Worm (Caenorhabditis elegans) whole organism, young adult: ENCODE measurements around the gene pot-1.

Experiments
- B0019.2 ChIP-seq: fragments of 200-800 bp; sonication (Bioruptor generic); conservative IDR thresholded peaks from 2 replicates; pipeline ENCODE4 v1.3.6; 2022; ENCODE audit warnings: missing genetic modification reagents, missing genetic modification characterization, missing compliant biosample characterization
- B0035.1 ChIP-seq: sonication (generic microtip); optimal IDR thresholded peaks from 2 replicates; lab custom pipeline; 2016; ENCODE audit warnings: missing genetic modification characterization, mild to moderate bottlenecking, missing compliant biosample characterization, missing genotype, missing genetic modification reagents
- C17E4.6 ChIP-seq: fragments of 200-800 bp; sonication (Bioruptor generic); IDR thresholded peaks from 2 replicates; pipeline ENCODE4 v1.3.6; 2022; ENCODE audit warnings: missing genetic modification reagents, missing genetic modification characterization, missing compliant biosample characterization
- F23B12.7 ChIP-seq: sonication (generic microtip); optimal IDR thresholded peaks from 2 replicates; lab custom pipeline; 2017; ENCODE audit warnings: missing genetic modification characterization, mild to moderate bottlenecking, missing compliant biosample characterization, antibody characterized with exemption, moderate library complexity; ENCODE audit not compliant: insufficient read depth
- F33H1.4 ChIP-seq: fragments of 200-800 bp; sonication (Bioruptor generic); IDR thresholded peaks from 2 replicates; pipeline ENCODE4 v1.3.6; 2022; ENCODE audit warnings: missing genetic modification reagents, missing genetic modification characterization, missing compliant biosample characterization
- F39B2.1 ChIP-seq: fragments of 200-800 bp; sonication (Bioruptor generic); IDR thresholded peaks from 2 replicates; pipeline ENCODE4 v1.3.6; 2022; ENCODE audit warnings: missing genetic modification reagents, missing genetic modification characterization, missing compliant biosample characterization
- F57A8.1 ChIP-seq: fragments of 200-800 bp; sonication (Bioruptor generic); optimal IDR thresholded peaks from 2 replicates; lab custom pipeline; 2018; ENCODE audit warnings: mild to moderate bottlenecking, missing genetic modification characterization, moderate library complexity, missing compliant biosample characterization
- K12H6.12 ChIP-seq: fragments of 200-800 bp; sonication (Bioruptor generic); optimal IDR thresholded peaks from 2 replicates; lab custom pipeline; 2018; ENCODE audit warnings: mild to moderate bottlenecking, missing genetic modification characterization, missing compliant biosample characterization
- T07F8.4 ChIP-seq: sonication (generic microtip); optimal IDR thresholded peaks from 2 replicates; lab custom pipeline; 2016; ENCODE audit warnings: mild to moderate bottlenecking, missing genetic modification characterization, moderate library complexity, missing compliant biosample characterization
- T26A5.8 ChIP-seq: sonication (generic microtip); optimal IDR thresholded peaks from 2 replicates; lab custom pipeline; 2016; ENCODE audit warnings: missing genetic modification characterization, missing compliant biosample characterization
- Y53G8AR.9 ChIP-seq: fragments of 200-800 bp; sonication (Bioruptor generic); conservative IDR thresholded peaks from 2 replicates; pipeline ENCODE4 v1.3.6; 2022; ENCODE audit warnings: missing genetic modification reagents, missing genetic modification characterization, missing compliant biosample characterization
- Y67H2A.10 ChIP-seq: fragments of 200-800 bp; sonication (Bioruptor generic); conservative IDR thresholded peaks from 2 replicates; pipeline ENCODE4 v1.3.6; 2022; ENCODE audit warnings: missing genetic modification reagents, missing genetic modification characterization, missing compliant biosample characterization
- Y79H2A.3 ChIP-seq: fragments of 200-800 bp; sonication (Bioruptor generic); conservative IDR thresholded peaks from 2 replicates; pipeline ENCODE4 v1.3.6; 2022; ENCODE audit warnings: missing genetic modification reagents, missing genetic modification characterization, missing compliant biosample characterization
- atf-7 ChIP-seq: sonication (generic microtip); optimal IDR thresholded peaks from 2 replicates; lab custom pipeline; 2017; ENCODE audit warnings: mild to moderate bottlenecking, missing genetic modification characterization, missing compliant biosample characterization
- cebp-2 ChIP-seq: fragments of 200-800 bp; sonication (Bioruptor generic); IDR thresholded peaks from 2 replicates; pipeline ENCODE4 v1.3.6; 2022; ENCODE audit warnings: missing genetic modification characterization, missing compliant biosample characterization
- ceh-27 ChIP-seq: fragments of 200-800 bp; sonication (Bioruptor generic); optimal IDR thresholded peaks from 2 replicates; lab custom pipeline; 2018; ENCODE audit warnings: mild to moderate bottlenecking, missing genetic modification characterization, moderate library complexity, missing compliant biosample characterization
- ceh-79 ChIP-seq: sonication (generic microtip); optimal IDR thresholded peaks from 2 replicates; lab custom pipeline; 2017; ENCODE audit warnings: mild to moderate bottlenecking, missing genetic modification characterization, missing compliant biosample characterization
- dpff-1 ChIP-seq: sonication (generic microtip); optimal IDR thresholded peaks from 2 replicates; lab custom pipeline; 2017; ENCODE audit warnings: mild to moderate bottlenecking, missing genetic modification characterization, missing compliant biosample characterization
- dpl-1 ChIP-seq: fragments of 150-350 bp; optimal IDR thresholded peaks from 2 replicates; lab custom pipeline; 2014; ENCODE audit warnings: missing biosample characterization, missing genetic modification reagents, missing genetic modification characterization
- egl-44 ChIP-seq: fragments of 200-800 bp; sonication (Bioruptor generic); IDR thresholded peaks from 2 replicates; pipeline ENCODE4 v1.3.6; 2022; ENCODE audit warnings: missing genetic modification reagents, missing genetic modification characterization, missing compliant biosample characterization
- egrh-3 ChIP-seq: fragments of 200-800 bp; sonication (Bioruptor generic); IDR thresholded peaks from 2 replicates; pipeline ENCODE4 v1.3.6; 2022; ENCODE audit warnings: missing genetic modification reagents, missing genetic modification characterization, missing compliant biosample characterization
- ets-4 ChIP-seq: fragments of 200-800 bp; sonication (Bioruptor generic); optimal IDR thresholded peaks from 2 replicates; lab custom pipeline; 2018; ENCODE audit warnings: mild to moderate bottlenecking, missing genetic modification characterization, missing compliant biosample characterization
- fkh-3 ChIP-seq: sonication (generic microtip); optimal IDR thresholded peaks from 2 replicates; lab custom pipeline; 2016; ENCODE audit warnings: mild to moderate bottlenecking, missing genetic modification characterization, missing compliant biosample characterization
- him-1 ChIP-seq: sonication (generic microtip); optimal IDR thresholded peaks from 2 replicates; lab custom pipeline; 2016; ENCODE audit warnings: missing genotype, missing genetic modification reagents, missing genetic modification characterization, missing compliant biosample characterization
- hlh-12 ChIP-seq: sonication (generic microtip); optimal IDR thresholded peaks from 2 replicates; lab custom pipeline; 2016; ENCODE audit warnings: missing genetic modification characterization, missing compliant biosample characterization
- hsf-1 ChIP-seq: fragments of 200-800 bp; sonication (Bioruptor generic); IDR thresholded peaks from 2 replicates; pipeline ENCODE4 v1.3.6; 2022; ENCODE audit warnings: missing genetic modification reagents, missing genetic modification characterization, missing compliant biosample characterization
- lin-54 ChIP-seq: fragments of 200-800 bp; sonication (Bioruptor generic); optimal IDR thresholded peaks from 2 replicates; lab custom pipeline; 2018; ENCODE audit warnings: mild to moderate bottlenecking, missing genetic modification characterization, missing compliant biosample characterization
- lsl-1 ChIP-seq: fragments of 200-800 bp; sonication (Bioruptor generic); optimal IDR thresholded peaks from 2 replicates; lab custom pipeline; 2018; ENCODE audit warnings: mild to moderate bottlenecking, missing genetic modification characterization, moderate library complexity, missing compliant biosample characterization
- mcd-1 ChIP-seq: fragments of 200-800 bp; sonication (Bioruptor generic); IDR thresholded peaks from 2 replicates; pipeline ENCODE4 v1.3.6; 2022; ENCODE audit warnings: missing genetic modification reagents, missing genetic modification characterization, missing compliant biosample characterization
- mes-4 ChIP-seq: sonication (generic microtip); optimal IDR thresholded peaks from 2 replicates; lab custom pipeline; 2016; ENCODE audit warnings: missing genotype, missing genetic modification characterization, missing compliant biosample characterization
- mxl-1 ChIP-seq: sonication (generic microtip); optimal IDR thresholded peaks from 2 replicates; lab custom pipeline; 2016; ENCODE audit warnings: missing genetic modification characterization, missing compliant biosample characterization
- nfya-2 ChIP-seq: fragments of 200-800 bp; sonication (Bioruptor generic); IDR thresholded peaks from 2 replicates; pipeline ENCODE4 v1.3.6; 2022; ENCODE audit warnings: missing genetic modification reagents, missing genetic modification characterization, missing compliant biosample characterization
- nhr-90 ChIP-seq: sonication (generic microtip); optimal IDR thresholded peaks from 2 replicates; lab custom pipeline; 2016; ENCODE audit warnings: missing genotype, mild to moderate bottlenecking, missing genetic modification characterization, missing compliant biosample characterization
- rec-8 ChIP-seq, 2 experiments: sonication (generic microtip); optimal IDR thresholded peaks; 2 replicates each; lab custom pipeline; 2016; ENCODE audit warnings: mild to moderate bottlenecking in 2 of 2, missing genetic modification characterization in 2 of 2, missing genetic modification reagents in 2 of 2, missing genotype in 2 of 2, missing biosample characterization in 1 of 2, missing compliant biosample characterization in 1 of 2, moderate library complexity in 1 of 2
- rpc-1 ChIP-seq, 2 experiments: fragments of 150-350 bp in 1 of 2; sonication (generic microtip) in 1 of 2; optimal IDR thresholded peaks; 2 replicates each; lab custom pipeline; 2014 to 2018; ENCODE audit warnings: missing biosample characterization in 1 of 2, missing genetic modification characterization in 1 of 2, missing genetic modification reagents in 1 of 2, missing genotype in 1 of 2
- snpc-1.1 ChIP-seq: sonication (generic microtip); optimal IDR thresholded peaks from 2 replicates; lab custom pipeline; 2017; ENCODE audit warnings: missing genetic modification characterization, mild to moderate bottlenecking, missing compliant biosample characterization, antibody characterized with exemption, moderate library complexity, missing genotype, missing genetic modification reagents; ENCODE audit not compliant: insufficient read depth
- snpc-4 ChIP-seq, 5 experiments: fragments of 150-350 bp in 1 of 5; sonication (generic microtip) in 4 of 5; optimal IDR thresholded peaks; 2 replicates each; lab custom pipeline; 2014 to 2018; ENCODE audit warnings: missing genetic modification characterization in 5 of 5, missing biosample characterization in 3 of 5, antibody characterized with exemption in 2 of 5, mild to moderate bottlenecking in 2 of 5, missing compliant biosample characterization in 2 of 5, missing genotype in 2 of 5, moderate library complexity in 2 of 5, missing genetic modification reagents in 1 of 5
- somi-1 ChIP-seq: fragments of 200-800 bp; sonication (Bioruptor generic); optimal IDR thresholded peaks from 2 replicates; lab custom pipeline; 2018; ENCODE audit warnings: mild to moderate bottlenecking, missing genetic modification characterization, missing compliant biosample characterization
- sptf-2 ChIP-seq: fragments of 200-800 bp; sonication (Bioruptor generic); optimal IDR thresholded peaks from 2 replicates; lab custom pipeline; 2018; ENCODE audit warnings: mild to moderate bottlenecking, missing genetic modification characterization, missing compliant biosample characterization
- tbx-9 ChIP-seq: sonication (generic microtip); optimal IDR thresholded peaks from 2 replicates; lab custom pipeline; 2016; ENCODE audit warnings: borderline replicate concordance, missing genetic modification characterization, inconsistent platforms, missing compliant biosample characterization
- xnd-1 ChIP-seq: sonication (generic microtip); optimal IDR thresholded peaks from 2 replicates; lab custom pipeline; 2016; ENCODE audit warnings: missing genotype, missing genetic modification reagents, missing genetic modification characterization, missing compliant biosample characterization
- ztf-18 ChIP-seq: sonication (generic microtip); optimal IDR thresholded peaks from 2 replicates; lab custom pipeline; 2016; ENCODE audit warnings: missing genotype, mild to moderate bottlenecking, missing genetic modification characterization, missing compliant biosample characterization
- ztf-22 ChIP-seq: fragments of 200-800 bp; sonication (Bioruptor generic); optimal IDR thresholded peaks from 2 replicates; lab custom pipeline; 2018; ENCODE audit warnings: mild to moderate bottlenecking, missing genetic modification characterization, moderate library complexity, missing compliant biosample characterization
- ztf-26 ChIP-seq: sonication (generic microtip); optimal IDR thresholded peaks from 2 replicates; lab custom pipeline; 2017; ENCODE audit warnings: missing genetic modification characterization, missing compliant biosample characterization
- ztf-28 ChIP-seq: fragments of 200-800 bp; sonication (Bioruptor generic); IDR thresholded peaks from 2 replicates; pipeline ENCODE4 v1.3.6; 2022; ENCODE audit warnings: missing genetic modification reagents, missing genetic modification characterization, missing compliant biosample characterization
- ztf-3 ChIP-seq: fragments of 200-800 bp; sonication (Bioruptor generic); optimal IDR thresholded peaks from 2 replicates; lab custom pipeline; 2018; ENCODE audit warnings: mild to moderate bottlenecking, missing genetic modification characterization, missing compliant biosample characterization

Gene pot-1

DNA sequence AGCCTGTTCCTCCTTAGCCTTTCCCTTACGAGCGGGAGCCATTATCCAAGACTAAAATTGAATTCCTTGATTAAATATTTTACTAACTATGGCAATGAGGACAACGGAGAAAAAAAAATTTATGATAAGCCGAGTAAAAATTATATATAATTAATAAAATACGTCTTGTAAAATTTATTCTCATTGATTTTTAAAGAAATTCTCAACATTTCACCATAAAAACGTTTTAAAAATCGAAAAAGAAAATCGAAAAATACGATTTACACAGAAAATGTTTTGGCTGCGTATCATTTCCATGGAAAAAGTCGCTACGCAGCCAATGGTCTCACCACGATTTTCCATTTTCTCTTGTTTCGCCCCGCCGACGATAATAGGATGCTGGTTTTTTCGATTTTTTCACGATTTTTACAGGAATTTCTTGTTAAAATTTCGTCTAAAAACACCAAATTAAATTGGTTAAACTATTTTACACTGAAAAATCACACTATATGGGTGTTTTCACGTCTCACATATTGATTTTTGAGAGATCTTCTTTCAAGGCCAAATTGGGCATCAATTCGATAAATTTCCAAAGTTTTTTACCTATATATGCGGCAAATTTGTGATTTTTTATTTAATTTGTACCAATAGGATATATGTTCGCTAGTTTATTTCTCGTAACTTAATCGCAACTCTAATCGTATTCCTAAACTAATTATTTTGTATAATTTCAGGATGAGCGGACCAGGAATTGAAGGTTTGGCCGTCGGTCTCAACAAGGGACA is 46.2 kb upstream of the pot-1 start, which contains the start of the genes rps-14 and rpl-36 (continued):
- TF ChIP-seq atf-7 (tag; lab: Kevin White, UChicago) = no peak
- TF ChIP-seq Y79H2A.3 (GFP tag; lab: Robert Waterston, UW) = no peak
- TF ChIP-seq him-1 (tag; lab: Kevin White, UChicago) = peak; percentile 17
- no peak for TF ChIP-seq F57A8.1 (GFP tag; lab: Kevin White, UChicago)
- TF ChIP-seq dpff-1 (tag; lab: Kevin White, UChicago) = no peak
- TF ChIP-seq ets-4 (GFP tag; lab: Kevin White, UChicago) = no peak
- TF ChIP-seq T26A5.8 (tag; lab: Kevin White, UChicago) = no peak
- no peak for TF ChIP-seq xnd-1 (tag; lab: Kevin White, UChicago)
- 0 out of 2 replicates have a peak, but pooled peaks have one; percentile 28 for TF ChIP-seq Y53G8AR.9 (GFP tag; lab: Robert Waterston, UW)
- TF ChIP-seq C17E4.6 = no peak
- TF ChIP-seq ztf-26 (tag; lab: Kevin White, UChicago) = peak; percentile 32
- TF ChIP-seq somi-1 (GFP tag; lab: Kevin White, UChicago) = no peak
- no peak for TF ChIP-seq rpc-1 (optimal IDR thresholded peaks at IDR 0.05; lab: Kevin White, UChicago)
- TF ChIP-seq rpc-1 (tag; optimal IDR thresholded peaks at IDR 0.05; lab: Kevin White, UChicago) = no peak
- TF ChIP-seq F39B2.1 (GFP tag; lab: Robert Waterston, UW) = no peak
- peak; percentile 23; the same call in 1 of the 2 replicates for TF ChIP-seq Y67H2A.10
- TF ChIP-seq F23B12.7 (tag; lab: Kevin White, UChicago) = peak; percentile 96
- peak; percentile 81 for TF ChIP-seq lin-54
- no peak for TF ChIP-seq rec-8 (tag; optimal IDR thresholded peaks at IDR 0.05; lab: Kevin White, UChicago)
- TF ChIP-seq nhr-90 (tag; lab: Kevin White, UChicago) = no peak
- TF ChIP-seq hlh-12 (tag; lab: Kevin White, UChicago) = no peak
- no peak for TF ChIP-seq mxl-1 (tag; lab: Kevin White, UChicago)
- TF ChIP-seq sptf-2 (GFP tag; lab: Kevin White, UChicago) = no peak
- TF ChIP-seq B0035.1 = no peak
- TF ChIP-seq ceh-27 = peak; percentile 61
- peak; percentile 40 for TF ChIP-seq snpc-1.1 (tag; lab: Kevin White, UChicago)
- no peak for TF ChIP-seq cebp-2 (GFP tag; lab: Robert Waterston, UW)
- TF ChIP-seq F33H1.4 = peak; percentile 98
- no peak for TF ChIP-seq T07F8.4 (tag; lab: Kevin White, UChicago)
- no peak for TF ChIP-seq nfya-2 (GFP tag; lab: Robert Waterston, UW)
- no peak for TF ChIP-seq tbx-9 (tag; lab: Kevin White, UChicago)
- peak; percentile 47 for TF ChIP-seq K12H6.12
- TF ChIP-seq ztf-28 (GFP tag; lab: Robert Waterston, UW) = no peak
- TF ChIP-seq dpl-1 (GFP tag; lab: Kevin White, UChicago) = no peak
- TF ChIP-seq hsf-1 = no peak
- TF ChIP-seq lsl-1 (GFP tag; lab: Kevin White, UChicago) = peak; percentile 13
- TF ChIP-seq egrh-3 (GFP tag; lab: Robert Waterston, UW) = no peak
- no peak for TF ChIP-seq egl-44 (GFP tag; lab: Robert Waterston, UW)
- TF ChIP-seq ceh-79 = no peak
- TF ChIP-seq ztf-22 (GFP tag; lab: Kevin White, UChicago) = no peak
- peak; percentile 1 for TF ChIP-seq ztf-18
- no peak for TF ChIP-seq fkh-3 (tag; lab: Kevin White, UChicago)
- no peak for TF ChIP-seq ztf-3 (GFP tag; lab: Kevin White, UChicago)
- peak; percentile 84 for TF ChIP-seq mcd-1 (GFP tag; lab: Robert Waterston, UW)
- no peak for TF ChIP-seq mes-4 (tag; lab: Kevin White, UChicago)
- TF ChIP-seq snpc-4 (GFP tag; optimal IDR thresholded peaks at IDR 0.05; lab: Kevin White, UChicago) = no peak
- peak; percentile 47 to 73 (median 57) for TF ChIP-seq snpc-4 (tag; optimal IDR thresholded peaks at IDR 0.05; lab: Kevin White, UChicago)
- TF ChIP-seq B0019.2 (GFP tag; lab: Robert Waterston, UW) = no peak
